Worm (Caenorhabditis elegans) whole organism, L3 larva: Measurements from ENCODE around the gene mig-5.

Source experiments
- ceh-16 ChIP-seq: sonication (generic microtip); optimal IDR thresholded peaks from 2 replicates; lab custom pipeline; 2017; ENCODE audit warnings: missing biosample characterization, missing genetic modification characterization
- ceh-28 ChIP-seq: fragments of 150-350 bp; optimal IDR thresholded peaks from 2 replicates; lab custom pipeline; 2014; ENCODE audit warnings: missing biosample characterization, missing genetic modification reagents, missing genetic modification characterization
- ceh-9 ChIP-seq: sonication (generic microtip); optimal IDR thresholded peaks from 2 replicates; lab custom pipeline; 2018; ENCODE audit warnings: missing biosample characterization, missing genetic modification characterization
- daf-12 ChIP-seq: fragments of 150-350 bp; optimal IDR thresholded peaks from 2 replicates; lab custom pipeline; 2014; ENCODE audit warnings: missing biosample characterization, missing genetic modification reagents, missing genetic modification characterization
- elt-1 ChIP-seq: fragments of 150-350 bp; optimal IDR thresholded peaks from 2 replicates; lab custom pipeline; 2014; ENCODE audit warnings: missing biosample characterization, missing genetic modification characterization
- elt-2 ChIP-seq: sonication (generic microtip); optimal IDR thresholded peaks from 2 replicates; lab custom pipeline; 2016; ENCODE audit warnings: missing genetic modification reagents, mild to moderate bottlenecking, missing genetic modification characterization, missing compliant biosample characterization
- elt-3 ChIP-seq, 3 experiments: fragments of 150-350 bp in 1 of 3; sonication (generic microtip) in 2 of 3; optimal IDR thresholded peaks; 2 replicates in 2 of 3; 4 replicates in 1 of 3; lab custom pipeline; 2014 to 2017; ENCODE audit warnings: missing biosample characterization in 3 of 3, missing genetic modification characterization in 3 of 3
- eor-1 ChIP-seq, 2 experiments: fragments of 150-350 bp; optimal IDR thresholded peaks; 2 replicates each; lab custom pipeline; 2014 to 2018; ENCODE audit warnings: missing biosample characterization in 2 of 2, missing genetic modification characterization in 2 of 2
- fkh-2 ChIP-seq: fragments of 150-350 bp; optimal IDR thresholded peaks from 2 replicates; lab custom pipeline; 2014; ENCODE audit warnings: missing biosample characterization, missing genetic modification reagents, missing genetic modification characterization
- hmg-11 ChIP-seq: sonication (generic microtip); optimal IDR thresholded peaks from 2 replicates; lab custom pipeline; 2016; ENCODE audit warnings: missing genetic modification characterization, missing compliant biosample characterization
- jun-1 ChIP-seq: fragments of 150-350 bp; optimal IDR thresholded peaks from 2 replicates; lab custom pipeline; 2014; ENCODE audit warnings: missing biosample characterization, missing genetic modification reagents, missing genetic modification characterization
- lin-15B ChIP-seq: fragments of 150-350 bp; optimal IDR thresholded peaks from 2 replicates; lab custom pipeline; 2014; ENCODE audit warnings: missing biosample characterization, missing genetic modification characterization
- lsy-12 ChIP-seq: sonication (generic microtip); optimal IDR thresholded peaks from 2 replicates; lab custom pipeline; 2016; ENCODE audit warnings: mild to moderate bottlenecking, missing genetic modification characterization, missing compliant biosample characterization
- mdl-1 ChIP-seq: fragments of 150-350 bp; optimal IDR thresholded peaks from 2 replicates; lab custom pipeline; 2014; ENCODE audit warnings: missing biosample characterization, missing genetic modification characterization
- nhr-11 ChIP-seq: fragments of 150-350 bp; optimal IDR thresholded peaks from 2 replicates; lab custom pipeline; 2014; ENCODE audit warnings: missing biosample characterization, missing genetic modification characterization
- nhr-12 ChIP-seq: fragments of 150-350 bp; optimal IDR thresholded peaks from 2 replicates; lab custom pipeline; 2014; ENCODE audit warnings: missing biosample characterization, missing genetic modification characterization
- nhr-237 ChIP-seq: fragments of 150-350 bp; optimal IDR thresholded peaks from 2 replicates; lab custom pipeline; 2014; ENCODE audit warnings: missing biosample characterization, missing genetic modification characterization
- nhr-25 ChIP-seq: sonication (generic microtip); optimal IDR thresholded peaks from 2 replicates; lab custom pipeline; 2017; ENCODE audit warnings: missing biosample characterization, missing genetic modification characterization
- nhr-76 ChIP-seq: fragments of 150-350 bp; sonication (generic microtip); optimal IDR thresholded peaks from 5 replicates; lab custom pipeline; 2014; ENCODE audit warnings: missing biosample characterization, missing genetic modification characterization
- nhr-77 ChIP-seq: fragments of 150-350 bp; optimal IDR thresholded peaks from 2 replicates; lab custom pipeline; 2014; ENCODE audit warnings: missing biosample characterization, missing genetic modification characterization
- pha-4 ChIP-seq: fragments of 150-350 bp; optimal IDR thresholded peaks from 2 replicates; lab custom pipeline; 2014; ENCODE audit warnings: missing biosample characterization, missing genetic modification reagents, missing genetic modification characterization
- pqm-1 ChIP-seq: fragments of 150-350 bp; optimal IDR thresholded peaks from 2 replicates; lab custom pipeline; 2017; ENCODE audit warnings: missing biosample characterization, missing genetic modification characterization, inconsistent platforms
- sea-2 ChIP-seq: fragments of 150-350 bp; sonication (generic microtip); optimal IDR thresholded peaks from 4 replicates; lab custom pipeline; 2014; ENCODE audit warnings: missing biosample characterization, missing genetic modification reagents, missing genetic modification characterization
- skn-1 ChIP-seq: fragments of 150-350 bp; optimal IDR thresholded peaks from 2 replicates; lab custom pipeline; 2014; ENCODE audit warnings: missing biosample characterization, missing genetic modification characterization
- snpc-4 ChIP-seq: fragments of 150-350 bp; optimal IDR thresholded peaks from 2 replicates; lab custom pipeline; 2014; ENCODE audit warnings: missing biosample characterization, missing genetic modification characterization
- tbx-2 ChIP-seq: sonication (generic microtip); optimal IDR thresholded peaks from 2 replicates; lab custom pipeline; 2016; ENCODE audit warnings: mild to moderate bottlenecking, missing genetic modification characterization, missing compliant biosample characterization
- unc-39 ChIP-seq: sonication (generic microtip); optimal IDR thresholded peaks from 4 replicates; lab custom pipeline; 2017; ENCODE audit warnings: missing biosample characterization, missing genetic modification characterization
- unc-62 ChIP-seq: fragments of 150-350 bp; sonication (generic microtip); optimal IDR thresholded peaks from 4 replicates; lab custom pipeline; 2014; ENCODE audit warnings: missing biosample characterization, missing genetic modification reagents, missing genetic modification characterization
- ztf-11 ChIP-seq: fragments of 150-350 bp; optimal IDR thresholded peaks from 2 replicates; lab custom pipeline; 2014; ENCODE audit warnings: missing biosample characterization, missing genetic modification characterization

The mig-5 gene

DNA sequence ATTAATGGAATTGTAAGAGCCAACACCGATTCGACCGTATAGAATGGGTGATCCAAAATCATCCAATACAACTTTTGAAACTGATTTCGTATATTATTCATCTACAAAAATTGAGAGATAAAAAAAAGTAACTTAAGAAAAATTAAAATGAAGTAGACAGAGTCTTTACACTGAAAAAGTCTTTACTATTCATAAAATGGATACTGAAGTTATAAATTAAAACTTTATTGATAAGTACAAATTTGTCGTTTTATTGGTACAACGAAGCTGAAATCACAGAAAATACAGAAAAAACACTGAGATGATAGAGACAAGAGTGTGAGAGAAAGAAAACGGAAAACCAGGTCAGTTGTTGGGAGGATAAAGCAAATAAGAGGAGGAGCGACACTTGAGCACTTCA is 29.5 kb upstream of the mig-5 start, which contains the start of gene M110.10:
Gene M110.10, minus strand, starts transcription at position 101 of the 400 bp plus-strand sequence.
- TF ChIP-seq ceh-28, result no peak
- TF ChIP-seq pha-4, result peak; percentile 7

DNA sequence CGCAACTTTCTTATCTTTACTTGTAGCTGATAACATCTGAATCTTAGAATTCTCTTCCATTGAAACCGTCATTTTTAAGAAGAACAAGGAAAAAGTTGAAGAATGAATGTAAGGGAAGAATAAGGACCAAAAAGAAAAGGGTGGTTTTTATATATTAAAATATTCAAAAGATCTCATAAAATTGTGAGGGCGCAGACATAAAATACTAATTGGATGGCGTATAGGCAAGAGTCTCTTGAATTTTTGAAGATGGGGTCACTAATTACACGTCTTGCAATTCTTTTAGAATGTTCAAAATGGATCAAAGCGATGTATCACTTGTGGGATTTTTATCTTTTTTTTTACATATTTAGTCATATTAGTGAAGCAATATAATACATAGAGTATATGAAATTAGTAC is 27.9 kb upstream of the mig-5 start, which contains the start of gene twk-3:
Gene twk-3, minus strand, starts transcription at position 101 of the 400 bp plus-strand sequence.
- TF ChIP-seq skn-1 (tag; lab: Kevin White, UChicago) (no peak), snpc-4 (tag; lab: Kevin White, UChicago) (no peak), mdl-1 (no peak), tbx-2 (tag; lab: Kevin White, UChicago) (no peak), elt-1 (tag; lab: Kevin White, UChicago) (no peak), nhr-77 (no peak), nhr-12 (no peak), ztf-11 (no peak), pha-4 (no peak), fkh-2 (tag; lab: Kevin White, UChicago) (no peak), lin-15B (tag; lab: Kevin White, UChicago) (no peak), unc-62 (GFP tag; lab: Kevin White, UChicago) (no peak), daf-12 (no peak), hmg-11 (no peak), ceh-28 (no peak), unc-39 (tag; lab: Kevin White, UChicago) (no peak), pqm-1 (tag; lab: Kevin White, UChicago) (no peak)

DNA sequence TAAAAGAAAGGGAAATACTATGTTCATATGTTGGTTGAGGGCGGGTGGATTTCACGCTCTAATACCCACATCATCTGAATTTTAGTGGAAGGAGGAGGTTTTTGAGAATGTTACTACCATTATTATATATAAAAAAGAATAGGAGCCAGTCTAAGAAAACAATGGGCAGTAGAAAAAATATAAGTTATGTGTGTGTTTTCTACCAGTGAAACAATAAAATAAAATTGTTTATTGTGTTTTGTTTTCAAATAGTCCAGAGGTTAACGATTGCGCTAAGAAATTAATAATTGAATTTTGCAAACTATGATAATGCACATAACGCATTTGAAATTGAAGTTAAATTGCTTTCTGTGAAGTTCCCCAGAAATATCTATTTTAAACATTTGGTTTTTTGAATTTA is 24.7 kb upstream of the mig-5 start, which contains the start of gene M110.8:
Gene M110.8, minus strand, starts transcription at position 101 of the 400 bp plus-strand sequence.
- no peak for TF ChIP-seq fkh-2 (tag; lab: Kevin White, UChicago)
- no peak for TF ChIP-seq nhr-237 (tag; lab: Kevin White, UChicago)
- no peak for TF ChIP-seq ceh-9 (tag; lab: Kevin White, UChicago)
- no peak for TF ChIP-seq lin-15B (tag; lab: Kevin White, UChicago)
- no peak for TF ChIP-seq nhr-12
- TF ChIP-seq pqm-1 (tag; lab: Kevin White, UChicago), result no peak
- no peak for TF ChIP-seq jun-1 (tag; lab: Kevin White, UChicago)
- no peak for TF ChIP-seq skn-1 (tag; lab: Kevin White, UChicago)
- TF ChIP-seq elt-3 (tag; optimal IDR thresholded peaks at IDR 0.05; lab: Kevin White, UChicago), result no peak
- TF ChIP-seq, all 47 proteins: peak for 0

DNA sequence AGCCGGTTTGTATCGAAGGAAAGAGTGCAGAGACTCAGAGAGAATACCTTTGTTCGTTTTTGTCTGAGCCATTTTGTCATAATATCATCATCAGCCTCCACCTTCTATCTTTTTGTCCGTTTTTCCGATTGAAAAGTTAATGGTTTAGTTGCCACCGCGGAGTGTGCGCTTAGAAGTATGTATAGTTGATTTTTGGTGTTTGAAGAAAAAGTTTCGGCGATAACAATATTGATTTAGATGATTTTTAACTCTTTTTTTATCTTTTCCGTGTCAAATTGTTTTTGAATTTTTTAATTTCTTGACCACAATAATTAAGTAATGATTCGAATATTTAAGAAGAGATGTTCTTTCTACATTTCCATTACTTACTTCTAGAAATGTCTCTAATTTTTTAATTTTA is 20.8 kb upstream of the mig-5 start:
- TF ChIP-seq snpc-4 (tag; lab: Kevin White, UChicago) (no peak), elt-1 (tag; lab: Kevin White, UChicago) (no peak), pqm-1 (tag; lab: Kevin White, UChicago) (peak; percentile 2), elt-2 (peak; percentile 63), skn-1 (tag; lab: Kevin White, UChicago) (peak; percentile 40), pha-4 (peak; percentile 18)

DNA sequence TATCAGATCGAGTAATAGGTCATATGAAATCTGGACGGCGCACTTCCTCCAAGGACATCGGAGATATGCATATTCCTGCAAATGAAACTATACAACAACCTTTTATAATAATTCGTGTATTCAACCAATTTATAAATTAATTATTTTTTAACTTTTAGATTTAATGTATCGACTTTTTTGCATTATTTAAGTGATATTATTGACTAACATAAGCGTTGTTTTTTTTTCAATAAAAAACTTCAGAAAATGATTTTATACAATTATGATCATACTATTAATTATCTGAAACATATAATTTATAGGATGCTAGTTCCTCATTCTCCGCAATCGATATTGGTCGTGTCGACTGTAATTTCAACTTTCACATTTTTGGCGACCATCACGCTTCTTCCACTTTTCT is 19.2 kb upstream of the mig-5 start, which contains the start of gene col-76:
Gene col-76, plus strand, starts transcription at position 301 of the 400 bp plus-strand sequence.
- TF ChIP-seq skn-1 (tag; lab: Kevin White, UChicago), result no peak

DNA sequence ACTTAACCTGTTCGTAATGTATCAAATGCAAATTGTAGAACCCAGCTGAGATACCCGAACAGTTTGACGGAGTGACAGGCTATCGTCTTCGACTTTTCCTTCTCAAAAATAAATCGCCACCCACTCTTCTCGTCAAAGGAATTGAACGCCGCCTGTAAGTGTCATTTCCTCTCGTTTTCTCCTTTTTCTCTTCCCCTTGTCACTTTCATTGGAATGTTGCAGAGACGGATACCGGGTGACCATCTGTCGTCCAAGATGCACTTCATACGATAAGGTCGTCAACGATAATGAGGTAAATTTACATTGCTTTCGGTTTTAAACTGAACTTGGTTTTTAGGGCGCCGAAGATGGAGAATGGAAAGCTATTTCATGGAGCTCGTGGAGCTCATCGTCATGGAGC is 15.0 kb upstream of the mig-5 start:
- TF ChIP-seq nhr-25 (tag; lab: Kevin White, UChicago), result peak; percentile 62
- TF ChIP-seq elt-2, result no peak

DNA sequence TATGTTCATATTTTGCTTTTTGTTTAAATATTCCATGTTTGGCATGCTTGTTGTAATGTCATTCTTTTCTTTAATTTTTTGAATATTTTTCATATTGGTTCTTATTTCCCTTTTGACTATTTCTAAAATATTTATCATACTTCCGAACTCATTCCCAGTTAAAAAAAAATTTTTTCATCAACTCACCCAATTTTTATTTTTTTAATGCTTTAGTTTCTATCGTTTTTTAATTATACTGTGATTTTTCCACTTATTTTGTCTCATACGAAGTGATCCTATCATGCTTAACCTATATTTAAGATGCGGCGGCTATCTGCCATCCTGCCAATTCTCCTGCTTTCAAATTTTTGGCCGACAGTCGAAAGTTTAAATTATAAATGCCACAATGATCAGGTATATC is 13.7 kb upstream of the mig-5 start, which contains the start of gene qua-1:
Gene qua-1, plus strand, starts transcription at position 301 of the 400 bp plus-strand sequence.
- TF ChIP-seq eor-1 (tag; optimal IDR thresholded peaks at IDR 0.05; lab: Kevin White, UChicago) (no peak), elt-2 (no peak), nhr-25 (tag; lab: Kevin White, UChicago) (no peak), elt-1 (tag; lab: Kevin White, UChicago) (no peak), nhr-12 (no peak), ceh-16 (tag; lab: Kevin White, UChicago) (no peak), pqm-1 (tag; lab: Kevin White, UChicago) (no peak), elt-3 (tag; optimal IDR thresholded peaks at IDR 0.05; lab: Kevin White, UChicago) (no peak), sea-2 (GFP tag; lab: Kevin White, UChicago) (no peak), nhr-76 (tag; lab: Kevin White, UChicago) (no peak), lin-15B (tag; lab: Kevin White, UChicago) (no peak), lsy-12 (tag; lab: Kevin White, UChicago) (no peak), nhr-237 (tag; lab: Kevin White, UChicago) (no peak), nhr-11 (no peak)
